Worm (Caenorhabditis elegans): Measurements from ENCODE around the gene math-28.

DNA sequence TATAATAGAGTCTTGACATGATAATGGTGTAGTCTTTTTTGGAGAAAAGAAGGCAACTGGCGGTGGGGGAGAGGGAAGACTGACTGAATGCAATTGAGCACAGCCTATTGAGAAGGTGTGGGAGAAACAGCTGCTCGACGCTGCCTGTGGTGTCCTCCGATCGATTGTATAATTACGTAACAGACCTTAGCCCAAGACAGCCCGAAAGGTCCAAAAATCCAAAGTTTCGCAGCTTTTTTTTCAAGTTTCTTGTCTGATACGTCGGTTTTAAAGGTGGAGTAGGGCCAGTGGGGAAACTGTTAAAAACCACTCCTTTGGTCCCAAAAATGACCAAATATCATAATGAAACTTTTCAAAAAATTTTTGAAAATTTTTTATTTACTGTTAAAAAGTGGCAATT is 24.9 kb downstream of the math-28 start, which contains the start of the genes C08F1.6 and fbxb-13:
- no peak for TF ChIP-seq mdl-1 (tag; optimal IDR thresholded peaks at IDR 0.05)
- TF ChIP-seq lin-39 (tag; optimal IDR thresholded peaks at IDR 0.05), result no peak
- no peak for TF ChIP-seq egl-27 (tag; optimal IDR thresholded peaks at IDR 0.05)
- TF ChIP-seq unc-62 (GFP tag; optimal IDR thresholded peaks at IDR 0.05 in 1 of 2), result no peak
- no peak for TF ChIP-seq unc-62 (tag; optimal IDR thresholded peaks at IDR 0.05)
- TF ChIP-seq F37D6.2 (tag; optimal IDR thresholded peaks at IDR 0.05), result no peak
- TF ChIP-seq Y48G9A.11 (GFP tag; IDR thresholded peaks at IDR 0.05), result no peak
- no peak for TF ChIP-seq pha-4 (GFP tag; IDR thresholded peaks at IDR 0.05)
- TF ChIP-seq pha-4 (tag; optimal IDR thresholded peaks at IDR 0.05), result no peak
